Worm (Caenorhabditis elegans) whole organism, L4 larva: Measurements from ENCODE around the gene F40C5.1.

Experiments used
- F49E8.2 ChIP-seq: sonication (generic microtip); optimal IDR thresholded peaks from 2 replicates; lab custom pipeline; 2016; ENCODE audit warnings: missing compliant biosample characterization, mild to moderate bottlenecking, missing genetic modification characterization, borderline replicate concordance
- ces-1 ChIP-seq: fragments of 150-350 bp; sonication (generic microtip); optimal IDR thresholded peaks from 4 replicates; lab custom pipeline; 2014; ENCODE audit warnings: missing biosample characterization, missing genetic modification reagents, missing genetic modification characterization
- dve-1 ChIP-seq: sonication (generic microtip); optimal IDR thresholded peaks from 2 replicates; lab custom pipeline; 2017; ENCODE audit warnings: antibody characterized with exemption, mild to moderate bottlenecking, missing genetic modification characterization, missing compliant biosample characterization; ENCODE audit not compliant: insufficient read depth
- lin-39 ChIP-seq: fragments of 150-350 bp; optimal IDR thresholded peaks from 2 replicates; lab custom pipeline; 2014; ENCODE audit warnings: missing biosample characterization, missing genetic modification reagents, missing genetic modification characterization
- madf-5 ChIP-seq, 2 experiments: fragments of 200-800 bp; sonication (Bioruptor generic); IDR thresholded peaks; 2 replicates each; pipeline ENCODE4 v1.3.6; 2022; ENCODE audit warnings: missing compliant biosample characterization in 2 of 2, missing genetic modification characterization in 2 of 2
- nhr-25 ChIP-seq: sonication (generic microtip); optimal IDR thresholded peaks from 2 replicates; lab custom pipeline; 2017; ENCODE audit warnings: missing genetic modification characterization, mild to moderate bottlenecking, missing compliant biosample characterization, antibody characterized with exemption, moderate library complexity, borderline replicate concordance; ENCODE audit not compliant: insufficient read depth
- nhr-6 ChIP-seq: fragments of 150-350 bp; optimal IDR thresholded peaks from 2 replicates; lab custom pipeline; 2014; ENCODE audit warnings: missing biosample characterization, missing genetic modification characterization
- set-16 ChIP-seq: fragments of 200-800 bp; sonication (Bioruptor generic); IDR thresholded peaks from 2 replicates; pipeline ENCODE4 v1.3.6; 2022; ENCODE audit warnings: missing genetic modification reagents, missing genetic modification characterization, missing compliant biosample characterization
- spr-1 ChIP-seq: sonication (generic microtip); optimal IDR thresholded peaks from 2 replicates; lab custom pipeline; 2016; ENCODE audit warnings: mild to moderate bottlenecking, missing genetic modification characterization, missing compliant biosample characterization
- unc-130 ChIP-seq: sonication (generic microtip); optimal IDR thresholded peaks from 2 replicates; lab custom pipeline; 2016; ENCODE audit warnings: missing genetic modification reagents, missing genetic modification characterization, missing compliant biosample characterization
- unc-39 ChIP-seq: sonication (generic microtip); optimal IDR thresholded peaks from 2 replicates; lab custom pipeline; 2017; ENCODE audit warnings: missing biosample characterization, missing genetic modification characterization
- ztf-7 ChIP-seq: fragments of 150-350 bp; optimal IDR thresholded peaks from 2 replicates; lab custom pipeline; 2014; ENCODE audit warnings: missing biosample characterization, missing genetic modification characterization

- TF ChIP-seq F49E8.2, result no peak
- no peak for TF ChIP-seq spr-1 (tag; lab: Kevin White, UChicago)
- no peak for TF ChIP-seq ztf-7 (tag; lab: Kevin White, UChicago)
- no peak for TF ChIP-seq lin-39
- TF ChIP-seq nhr-6, result no peak
- TF ChIP-seq dve-1 (tag; lab: Kevin White, UChicago), result no peak
- TF ChIP-seq ces-1, result no peak
- TF ChIP-seq unc-39, result no peak
- TF ChIP-seq madf-5 (GFP tag; IDR thresholded peaks at IDR 0.05; lab: Robert Waterston, UW), result no peak
- TF ChIP-seq unc-130 (GFP tag; lab: Kevin White, UChicago), result no peak
- no peak for TF ChIP-seq set-16 (GFP tag; lab: Robert Waterston, UW)
- TF ChIP-seq nhr-25 (tag; lab: Kevin White, UChicago), result no peak
Observed at ce11 chrV:3606391-3606790, 33.9 kb downstream of the F40C5.1 start.
